Worm (Caenorhabditis elegans) whole organism, L1 larva: Measurements from ENCODE around the gene nspg-7.2.
"Not testable (repeated sequence)": the region's sequence is repeated elsewhere in the genome, so short reads cannot be mapped to it uniquely, and the experiment has no call there.

Experiments
- C04F5.9 ChIP-seq: sonication (generic microtip); optimal IDR thresholded peaks from 2 replicates; lab custom pipeline; 2016; ENCODE audit warnings: missing genetic modification characterization, missing compliant biosample characterization
- C16A3.4 ChIP-seq: fragments of 150-350 bp; optimal IDR thresholded peaks from 2 replicates; lab custom pipeline; 2014; ENCODE audit warnings: missing biosample characterization, missing genetic modification characterization
- C34B4.2 ChIP-seq: sonication (generic microtip); optimal IDR thresholded peaks from 2 replicates; lab custom pipeline; 2017; ENCODE audit warnings: mild to moderate bottlenecking, missing genetic modification characterization, missing compliant biosample characterization
- F16B12.6 ChIP-seq: fragments of 150-350 bp; optimal IDR thresholded peaks from 2 replicates; lab custom pipeline; 2014; ENCODE audit warnings: missing biosample characterization, missing genetic modification characterization
- alr-1 ChIP-seq: fragments of 200-800 bp; sonication (Bioruptor generic); optimal IDR thresholded peaks from 2 replicates; lab custom pipeline; 2018; ENCODE audit warnings: borderline replicate concordance, mild to moderate bottlenecking, missing genetic modification characterization, missing compliant biosample characterization
- ama-1 ChIP-seq: fragments of 150-350 bp; optimal IDR thresholded peaks from 2 replicates; lab custom pipeline; 2014
- blmp-1 ChIP-seq: fragments of 150-350 bp; optimal IDR thresholded peaks from 2 replicates; lab custom pipeline; 2014; ENCODE audit warnings: missing biosample characterization, missing genetic modification characterization
- ceh-8 ChIP-seq: fragments of 200-800 bp; sonication (Bioruptor generic); optimal IDR thresholded peaks from 2 replicates; lab custom pipeline; 2018; ENCODE audit warnings: mild to moderate bottlenecking, missing genetic modification characterization, moderate library complexity, missing compliant biosample characterization
- ces-1 ChIP-seq: fragments of 150-350 bp; optimal IDR thresholded peaks from 2 replicates; lab custom pipeline; 2014; ENCODE audit warnings: missing biosample characterization, missing genetic modification reagents, missing genetic modification characterization
- dsc-1 ChIP-seq: sonication (generic microtip); optimal IDR thresholded peaks from 2 replicates; lab custom pipeline; 2016; ENCODE audit warnings: mild to moderate bottlenecking, missing genetic modification characterization, missing compliant biosample characterization
- efl-1 ChIP-seq, 4 experiments: fragments of 150-350 bp; optimal IDR thresholded peaks in 3 of 4; peaks in 1 of 4; 1 replicate in 1 of 4; 2 replicates in 3 of 4; lab custom pipeline; 2014; ENCODE audit warnings: missing biosample characterization in 2 of 4, missing genetic modification characterization in 2 of 4, missing genetic modification reagents in 2 of 4
- efl-3 ChIP-seq: fragments of 200-800 bp; sonication (Bioruptor generic); optimal IDR thresholded peaks from 2 replicates; lab custom pipeline; 2018; ENCODE audit warnings: mild to moderate bottlenecking, missing genetic modification characterization, missing compliant biosample characterization
- elt-2 ChIP-seq: sonication (generic microtip); optimal IDR thresholded peaks from 2 replicates; lab custom pipeline; 2016; ENCODE audit warnings: missing genetic modification characterization, mild to moderate bottlenecking, inconsistent platforms, missing compliant biosample characterization, missing genetic modification reagents
- fkh-10 ChIP-seq: sonication (generic microtip); optimal IDR thresholded peaks from 2 replicates; lab custom pipeline; 2017; ENCODE audit warnings: missing biosample characterization, missing genetic modification reagents, missing genetic modification characterization
- fkh-4 ChIP-seq: sonication (generic microtip); optimal IDR thresholded peaks from 2 replicates; lab custom pipeline; 2016; ENCODE audit warnings: missing compliant biosample characterization, missing genetic modification characterization, borderline replicate concordance
- fkh-8 ChIP-seq: sonication (generic microtip); optimal IDR thresholded peaks from 2 replicates; lab custom pipeline; 2016; ENCODE audit warnings: mild to moderate bottlenecking, missing genetic modification characterization, missing compliant biosample characterization
- hlh-17 ChIP-seq: fragments of 200-800 bp; sonication (Bioruptor generic); optimal IDR thresholded peaks from 2 replicates; lab custom pipeline; 2018; ENCODE audit warnings: missing genetic modification characterization, mild to moderate bottlenecking, missing compliant biosample characterization, moderate library complexity, borderline replicate concordance
- hpl-2 ChIP-seq: fragments of 150-350 bp; optimal IDR thresholded peaks from 2 replicates; lab custom pipeline; 2014; ENCODE audit warnings: missing biosample characterization, missing genetic modification reagents, missing genetic modification characterization
- jun-1 ChIP-seq: fragments of 150-350 bp; optimal IDR thresholded peaks from 2 replicates; lab custom pipeline; 2014; ENCODE audit warnings: missing biosample characterization, missing genetic modification reagents, missing genetic modification characterization
- lin-13 ChIP-seq: fragments of 150-350 bp; optimal IDR thresholded peaks from 2 replicates; lab custom pipeline; 2014; ENCODE audit warnings: missing biosample characterization, missing genetic modification reagents, missing genetic modification characterization
- lin-14 ChIP-seq: fragments of 200-800 bp; sonication (Bioruptor generic); optimal IDR thresholded peaks from 2 replicates; lab custom pipeline; 2018; ENCODE audit warnings: mild to moderate bottlenecking, missing genetic modification characterization, moderate library complexity, missing compliant biosample characterization
- lin-15B ChIP-seq: fragments of 150-350 bp; sonication (generic microtip); optimal IDR thresholded peaks from 3 replicates; lab custom pipeline; 2014; ENCODE audit warnings: missing biosample characterization, missing genetic modification characterization
- lin-39 ChIP-seq: fragments of 150-350 bp; optimal IDR thresholded peaks from 2 replicates; lab custom pipeline; 2014; ENCODE audit warnings: missing biosample characterization, missing genetic modification reagents, missing genetic modification characterization
- lir-3 ChIP-seq: sonication (generic microtip); optimal IDR thresholded peaks from 2 replicates; lab custom pipeline; 2016; ENCODE audit warnings: mild to moderate bottlenecking, missing genetic modification characterization, moderate library complexity, missing compliant biosample characterization; ENCODE audit not compliant: poor library complexity
- lsy-2 ChIP-seq, 2 experiments: fragments of 150-350 bp; optimal IDR thresholded peaks; 2 replicates each; lab custom pipeline; 2014; ENCODE audit warnings: missing biosample characterization in 2 of 2, missing genetic modification characterization in 2 of 2
- mab-9 ChIP-seq: fragments of 200-800 bp; sonication (Bioruptor generic); IDR thresholded peaks from 2 replicates; pipeline ENCODE4 v1.3.6; 2022; ENCODE audit warnings: missing genetic modification reagents, missing genetic modification characterization, missing compliant biosample characterization
- mef-2 ChIP-seq: fragments of 150-350 bp; optimal IDR thresholded peaks from 2 replicates; lab custom pipeline; 2014; ENCODE audit warnings: missing biosample characterization, missing genetic modification characterization
- nhr-11 ChIP-seq: fragments of 150-350 bp; optimal IDR thresholded peaks from 2 replicates; lab custom pipeline; 2014; ENCODE audit warnings: missing biosample characterization, missing genetic modification characterization
- nhr-20 ChIP-seq: sonication (generic microtip); optimal IDR thresholded peaks from 2 replicates; lab custom pipeline; 2016; ENCODE audit warnings: mild to moderate bottlenecking, missing genetic modification characterization, missing compliant biosample characterization
- nhr-47 ChIP-seq: sonication (generic microtip); optimal IDR thresholded peaks from 2 replicates; lab custom pipeline; 2016; ENCODE audit warnings: mild to moderate bottlenecking, missing genetic modification characterization, moderate library complexity, missing compliant biosample characterization
- nhr-90 ChIP-seq: sonication (generic microtip); optimal IDR thresholded peaks from 2 replicates; lab custom pipeline; 2016; ENCODE audit warnings: mild to moderate bottlenecking, missing genetic modification characterization, missing compliant biosample characterization; ENCODE audit not compliant: poor library complexity
- skn-1 ChIP-seq: fragments of 150-350 bp; optimal IDR thresholded peaks from 2 replicates; lab custom pipeline; 2014; ENCODE audit warnings: missing biosample characterization, missing genetic modification characterization
- snu-23 ChIP-seq: sonication (generic microtip); optimal IDR thresholded peaks from 2 replicates; lab custom pipeline; 2016; ENCODE audit warnings: missing genetic modification characterization, missing compliant biosample characterization
- sptf-1 ChIP-seq: fragments of 150-350 bp; optimal IDR thresholded peaks from 2 replicates; lab custom pipeline; 2014; ENCODE audit warnings: missing biosample characterization, missing genetic modification characterization
- swsn-7 ChIP-seq: sonication (generic microtip); optimal IDR thresholded peaks from 2 replicates; lab custom pipeline; 2016; ENCODE audit warnings: missing genetic modification characterization, missing compliant biosample characterization
- tlp-1 ChIP-seq: fragments of 150-350 bp; optimal IDR thresholded peaks from 2 replicates; lab custom pipeline; 2014; ENCODE audit warnings: missing biosample characterization, missing genetic modification characterization
- unc-130 ChIP-seq: fragments of 150-350 bp; optimal IDR thresholded peaks from 2 replicates; lab custom pipeline; 2017; ENCODE audit warnings: missing biosample characterization, missing genetic modification characterization, inconsistent platforms
- vab-15 ChIP-seq: sonication (generic microtip); optimal IDR thresholded peaks from 2 replicates; lab custom pipeline; 2017; ENCODE audit warnings: missing genotype, mild to moderate bottlenecking, missing genetic modification characterization, missing compliant biosample characterization
- xbp-1 ChIP-seq: sonication (generic microtip); optimal IDR thresholded peaks from 2 replicates; lab custom pipeline; 2016; ENCODE audit warnings: missing genetic modification characterization, missing compliant biosample characterization
- zag-1 ChIP-seq: fragments of 150-350 bp; optimal IDR thresholded peaks from 2 replicates; lab custom pipeline; 2014; ENCODE audit warnings: missing biosample characterization, missing genetic modification characterization
- ztf-4 ChIP-seq: fragments of 150-350 bp; optimal IDR thresholded peaks from 2 replicates; lab custom pipeline; 2014; ENCODE audit warnings: missing biosample characterization, missing genetic modification characterization

The nspg-7.2 gene

DNA sequence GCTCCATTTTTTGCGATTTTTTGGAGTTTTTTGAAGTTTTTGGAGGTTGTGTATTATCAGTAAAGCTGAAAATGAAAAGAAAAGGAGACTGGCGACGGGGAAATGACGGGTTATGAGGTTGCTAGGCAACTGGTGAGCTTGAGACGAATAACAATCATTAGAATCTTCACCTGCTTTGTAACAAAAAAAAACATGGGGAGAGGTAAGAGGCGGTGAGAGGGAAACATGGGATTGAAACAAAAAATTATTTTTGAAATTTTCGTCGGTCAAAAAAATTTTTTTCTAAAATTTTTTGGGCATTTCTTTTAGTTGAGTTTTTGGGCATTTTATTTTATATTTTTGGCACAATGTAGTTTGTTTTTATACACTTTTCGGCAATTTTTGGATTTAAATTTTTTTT, 8.4 kb upstream of the nspg-7.2 start, which contains the start of gene Y53G8AM.7:
Gene Y53G8AM.7, minus strand, starts transcription at position 101 of the 400 bp plus-strand sequence.
- TF ChIP-seq C34B4.2 = no peak
- TF ChIP-seq vab-15 (tag; lab: Kevin White, UChicago) = no peak
- no peak for TF ChIP-seq swsn-7 (tag; lab: Kevin White, UChicago)
- no peak for TF ChIP-seq hpl-2 (GFP tag; lab: Kevin White, UChicago)
- no peak for TF ChIP-seq mef-2 (tag; lab: Kevin White, UChicago)
- no peak for TF ChIP-seq lin-39
- TF ChIP-seq hlh-17 = no peak
- no peak for TF ChIP-seq jun-1 (tag; lab: Kevin White, UChicago)
- no peak for TF ChIP-seq zag-1 (tag; lab: Kevin White, UChicago)
- TF ChIP-seq nhr-90 = no peak
- no peak for TF ChIP-seq efl-1 (optimal IDR thresholded peaks at IDR 0.05; lab: Kevin White, UChicago)
- peak in 1 of 2 experiments; percentile 17 for TF ChIP-seq efl-1 (GFP tag; optimal IDR thresholded peaks at IDR 0.05 in 1 of 2; lab: Kevin White, UChicago)
- TF ChIP-seq blmp-1 (tag; lab: Kevin White, UChicago) = no peak
- TF ChIP-seq nhr-11 (tag; lab: Kevin White, UChicago) = no peak
- TF ChIP-seq fkh-8 = peak; percentile 14
- no peak for TF ChIP-seq xbp-1 (tag; lab: Kevin White, UChicago)

DNA sequence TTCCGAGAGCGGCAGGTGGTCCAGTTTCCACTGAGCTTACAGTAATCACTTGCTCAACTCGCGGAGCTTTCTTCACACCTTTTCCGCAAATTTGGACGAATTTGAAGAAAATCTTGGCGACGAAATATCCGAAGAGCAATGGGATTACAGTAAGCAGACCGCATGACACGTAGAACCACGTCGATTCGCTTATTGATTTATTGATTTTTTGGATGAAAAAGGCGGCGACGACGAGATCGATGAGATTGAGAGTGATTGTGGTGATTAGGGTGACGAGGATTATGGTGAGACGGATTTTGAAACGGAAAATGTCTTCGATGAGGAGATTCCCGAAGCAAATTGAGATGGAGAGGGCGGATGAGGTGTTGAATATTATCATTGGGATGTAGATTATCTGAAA, 5.5 kb upstream of the nspg-7.2 start:
- TF ChIP-seq blmp-1 (tag; lab: Kevin White, UChicago) (no peak), C16A3.4 (no peak), F16B12.6 (tag; lab: Kevin White, UChicago) (no peak), snu-23 (GFP tag; lab: Kevin White, UChicago) (no peak), sptf-1 (tag; lab: Kevin White, UChicago) (no peak), skn-1 (tag; lab: Kevin White, UChicago) (no peak), lin-15B (tag; lab: Kevin White, UChicago) (no peak), lin-39 (no peak), lsy-2 (tag; optimal IDR thresholded peaks at IDR 0.05; lab: Kevin White, UChicago) (no peak)

DNA sequence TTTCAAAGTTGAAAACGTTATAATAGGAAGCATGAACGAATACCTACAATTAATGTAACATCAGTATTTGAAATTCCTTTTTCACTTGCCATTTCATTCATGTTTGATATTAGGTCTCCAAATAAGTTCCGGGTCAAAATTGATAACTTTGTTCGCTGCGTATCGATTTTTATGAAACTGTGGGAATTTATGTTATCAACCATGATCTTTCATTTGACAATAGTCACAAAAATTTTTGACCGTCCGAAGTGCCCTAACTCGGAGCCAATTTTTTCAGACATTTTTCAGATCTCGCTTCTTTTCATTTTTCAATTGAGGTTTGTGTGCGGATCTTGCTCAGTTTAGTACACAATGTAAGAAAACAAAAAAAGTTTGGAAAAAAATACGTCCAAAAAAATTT, 1.5 kb upstream of the nspg-7.2 start, which contains the start of gene Y53G8AM.6:
Gene Y53G8AM.6, minus strand, starts transcription at position 101 of the 400 bp plus-strand sequence.
- not testable (repeated sequence) for TF ChIP-seq lin-13 (GFP tag; lab: Kevin White, UChicago); sptf-1 (tag; lab: Kevin White, UChicago); nhr-47
- TF ChIP-seq, all 84 proteins: peak for 0; not testable (repeated sequence) for 84

DNA sequence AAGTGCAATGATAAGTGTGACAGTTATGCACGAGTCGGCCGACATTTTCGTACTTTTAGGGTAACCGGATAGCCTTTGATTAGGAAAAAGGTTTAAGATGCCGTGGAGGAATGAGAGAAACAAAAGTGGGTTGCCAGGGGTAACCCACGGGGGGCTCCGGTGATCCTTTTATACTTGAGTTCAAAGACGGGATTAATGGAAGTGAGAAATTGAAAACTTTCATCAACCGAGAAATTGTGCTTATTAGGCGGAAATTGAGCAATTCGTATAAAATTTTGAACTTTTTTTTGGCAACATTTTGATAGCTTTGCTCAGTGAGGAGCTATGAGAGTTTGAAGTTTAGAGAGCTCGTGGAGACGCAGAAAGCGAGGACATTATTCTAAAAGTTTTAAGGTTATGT, 2.6 kb downstream of the nspg-7.2 start, which contains the start of gene Y53G8AM.4:
Gene Y53G8AM.4, minus strand, starts transcription at position 101 of the 400 bp plus-strand sequence.
- TF ChIP-seq ces-1 (GFP tag; lab: Kevin White, UChicago) = no peak
- peak; percentile 14 for TF ChIP-seq fkh-8

DNA sequence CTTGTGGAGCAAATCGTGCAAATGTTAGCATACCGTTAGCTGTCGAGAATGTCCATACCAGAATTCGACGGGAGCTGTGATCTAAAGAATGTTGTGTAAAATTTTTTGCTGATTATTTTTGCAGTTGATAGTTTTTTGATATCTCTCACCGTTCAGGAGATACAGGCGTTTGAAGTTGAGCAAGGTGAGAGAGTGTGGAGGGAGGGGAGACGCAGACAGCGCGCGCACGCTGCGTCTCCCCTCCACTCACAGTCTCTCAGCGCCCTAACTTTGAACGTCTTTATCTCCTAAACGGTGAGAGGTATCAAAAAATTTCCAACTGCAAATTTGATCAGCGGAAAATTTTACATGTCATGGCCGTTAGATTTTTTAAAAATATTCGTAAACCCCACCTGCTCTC, 3.2 kb downstream of the nspg-7.2 start:
- TF ChIP-seq nhr-20 (tag; lab: Kevin White, UChicago) (no peak), unc-130 (tag; lab: Kevin White, UChicago) (no peak), efl-1 (optimal IDR thresholded peaks at IDR 0.05; lab: Kevin White, UChicago) (no peak), efl-1 (GFP tag; optimal IDR thresholded peaks at IDR 0.05 in 1 of 2; lab: Kevin White, UChicago) (peak in 1 of 2 experiments; percentile 76)
- TF ChIP-seq, all 84 proteins: peak for 1

DNA sequence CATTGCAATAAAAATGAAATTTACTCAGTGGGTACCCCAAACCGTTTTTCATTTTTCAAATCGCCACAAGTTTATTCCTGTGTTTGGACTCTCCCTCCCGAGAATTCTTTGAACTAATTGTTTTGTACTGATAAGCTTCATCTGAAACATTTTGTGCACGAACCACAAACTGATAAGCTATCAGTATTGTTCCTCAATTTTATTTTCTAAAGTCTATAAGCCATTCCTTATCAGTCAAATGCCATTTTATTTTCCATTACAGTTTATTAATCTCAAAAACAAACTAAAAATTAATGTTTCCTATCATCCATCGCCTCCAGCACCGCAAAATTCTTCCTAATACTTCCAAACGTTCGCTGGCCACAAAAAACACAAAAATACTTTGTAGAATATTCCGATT, 4.5 kb downstream of the nspg-7.2 start:
- TF ChIP-seq elt-2 (peak; percentile 98), alr-1 (tag; lab: Kevin White, UChicago) (no peak), efl-3 (GFP tag; lab: Kevin White, UChicago) (no peak), swsn-7 (tag; lab: Kevin White, UChicago) (no peak), ama-1 (lab: Kevin White, UChicago) (no peak), lin-14 (GFP tag; lab: Kevin White, UChicago) (peak; percentile 32), vab-15 (tag; lab: Kevin White, UChicago) (no peak), lsy-2 (tag; optimal IDR thresholded peaks at IDR 0.05; lab: Kevin White, UChicago) (no peak), efl-1 (optimal IDR thresholded peaks at IDR 0.05; lab: Kevin White, UChicago) (no peak), efl-1 (GFP tag; optimal IDR thresholded peaks at IDR 0.05 in 1 of 2; lab: Kevin White, UChicago) (peak in 1 of 2 experiments; percentile 56), ceh-8 (GFP tag; lab: Kevin White, UChicago) (no peak), tlp-1 (tag; lab: Kevin White, UChicago) (peak; percentile 77), ztf-4 (tag; lab: Kevin White, UChicago) (no peak), fkh-4 (no peak), lir-3 (tag; lab: Kevin White, UChicago) (no peak), dsc-1 (tag; lab: Kevin White, UChicago) (no peak), C04F5.9 (no peak), lin-13 (GFP tag; lab: Kevin White, UChicago) (no peak), F16B12.6 (tag; lab: Kevin White, UChicago) (no peak), fkh-10 (GFP tag; lab: Kevin White, UChicago) (no peak), mab-9 (GFP tag; lab: Robert Waterston, UW) (no peak)
